Fruit fly (Drosophila melanogaster) whole organism, embryonic: ENCODE data around the gene kay.

ENCODE experiments used
- Adf1 ChIP-seq: fragments of 200-800 bp; sonication (Bioruptor generic); IDR thresholded peaks from 2 replicates; pipeline ENCODE4 v1.3.6; 2022; ENCODE audit warnings: missing biosample characterization, missing genetic modification characterization
- Blimp-1 ChIP-seq: fragments of 200-800 bp; sonication (Bioruptor generic); optimal IDR thresholded peaks from 3 replicates; lab custom pipeline; 2018; ENCODE audit warnings: missing biosample characterization, missing genetic modification characterization, mild to moderate bottlenecking, moderate library complexity, missing genetic modification reagents
- CG10543 ChIP-seq: fragments of 200-800 bp; sonication (Bioruptor generic); optimal IDR thresholded peaks from 3 replicates; lab custom pipeline; 2017; ENCODE audit warnings: missing biosample characterization, mild to moderate bottlenecking, missing genetic modification characterization, moderate library complexity
- CG10565 ChIP-seq: fragments of 200-800 bp; sonication (Bioruptor generic); optimal IDR thresholded peaks from 3 replicates; lab custom pipeline; 2016; ENCODE audit warnings: missing biosample characterization, mild to moderate bottlenecking, missing genetic modification characterization
- CG10654 ChIP-seq: fragments of 200-800 bp; sonication (Bioruptor generic); optimal IDR thresholded peaks from 2 replicates; lab custom pipeline; 2016; ENCODE audit warnings: missing biosample characterization, missing genetic modification characterization
- CG11504 ChIP-seq: fragments of 200-800 bp; sonication (Bioruptor generic); optimal IDR thresholded peaks from 3 replicates; lab custom pipeline; 2019; ENCODE audit warnings: missing biosample characterization, mild to moderate bottlenecking, missing genetic modification characterization, moderate library complexity
- CG1529 ChIP-seq: fragments of 200-800 bp; sonication (Bioruptor generic); optimal IDR thresholded peaks from 3 replicates; lab custom pipeline; 2018; ENCODE audit warnings: missing biosample characterization, missing genetic modification characterization
- CG17612 ChIP-seq: fragments of 200-800 bp; sonication (Bioruptor generic); IDR thresholded peaks from 2 replicates; pipeline ENCODE4 v1.3.6; 2022; ENCODE audit warnings: missing biosample characterization, missing genetic modification characterization
- CG30403 ChIP-seq: fragments of 200-800 bp; sonication (Bioruptor generic); optimal IDR thresholded peaks from 3 replicates; lab custom pipeline; 2016; ENCODE audit warnings: missing biosample characterization, missing genetic modification characterization
- CG31388 ChIP-seq: fragments of 200-800 bp; sonication (Bioruptor generic); optimal IDR thresholded peaks from 2 replicates; lab custom pipeline; 2016; ENCODE audit warnings: missing biosample characterization, missing genetic modification characterization
- CG4404 ChIP-seq: fragments of 200-800 bp; sonication (Bioruptor generic); IDR thresholded peaks from 2 replicates; pipeline ENCODE4 v1.3.6; 2022; ENCODE audit warnings: missing biosample characterization, missing genetic modification characterization
- CG4617 ChIP-seq: fragments of 200-800 bp; sonication (Bioruptor generic); optimal IDR thresholded peaks from 3 replicates; lab custom pipeline; 2016; ENCODE audit warnings: missing biosample characterization, missing genetic modification characterization, borderline replicate concordance
- CG6175 ChIP-seq: fragments of 200-800 bp; sonication (Bioruptor generic); IDR thresholded peaks from 3 replicates; pipeline ENCODE4 v1.3.6; 2022; ENCODE audit warnings: missing biosample characterization, missing genetic modification characterization
- CG8359 ChIP-seq: fragments of 200-800 bp; sonication (Bioruptor generic); optimal IDR thresholded peaks from 2 replicates; lab custom pipeline; 2017; ENCODE audit warnings: missing biosample characterization, mild to moderate bottlenecking, missing genetic modification characterization, borderline replicate concordance
- Dbx ChIP-seq: fragments of 200-800 bp; sonication (Bioruptor generic); IDR thresholded peaks from 3 replicates; pipeline ENCODE4 v1.3.6; 2022; ENCODE audit warnings: missing biosample characterization, missing genetic modification characterization
- HLH4C ChIP-seq: fragments of 200-800 bp; sonication (Bioruptor generic); IDR thresholded peaks from 3 replicates; pipeline ENCODE4 v1.3.6; 2022; ENCODE audit warnings: missing biosample characterization, missing genetic modification characterization; ENCODE audit not compliant: partially characterized antibody
- Hsf ChIP-seq: fragments of 200-800 bp; sonication (Bioruptor generic); optimal IDR thresholded peaks from 3 replicates; lab custom pipeline; 2016; ENCODE audit warnings: missing biosample characterization, missing genetic modification characterization
- Lhr ChIP-seq: fragments of 200-800 bp; sonication (Bioruptor generic); optimal IDR thresholded peaks from 3 replicates; lab custom pipeline; 2017; ENCODE audit warnings: mild to moderate bottlenecking, missing biosample characterization, missing genetic modification reagents, missing genetic modification characterization
- Lpt ChIP-seq: fragments of >200 bp; optimal IDR thresholded peaks from 2 replicates; lab custom pipeline; 2018; ENCODE audit warnings: missing biosample characterization, missing genetic modification characterization
- Med ChIP-seq: fragments of 200-800 bp; sonication (Bioruptor generic); peaks from one replicate; lab custom pipeline; 2016; ENCODE audit warnings: missing biosample characterization, missing genetic modification characterization, mild to moderate bottlenecking, inconsistent platforms, moderate library complexity
- NFAT ChIP-seq: fragments of 200-800 bp; sonication (Bioruptor generic); IDR thresholded peaks from 2 replicates; pipeline ENCODE4 v1.3.6; 2022; ENCODE audit warnings: missing biosample characterization, missing genetic modification characterization
- Opbp ChIP-seq: fragments of 200-800 bp; sonication (Bioruptor generic); IDR thresholded peaks from 3 replicates; pipeline ENCODE4 v1.3.6; 2022; ENCODE audit warnings: missing biosample characterization, missing genetic modification characterization; ENCODE audit not compliant: partially characterized antibody
- PHDP ChIP-seq: fragments of 200-800 bp; sonication (Bioruptor generic); optimal IDR thresholded peaks from 3 replicates; lab custom pipeline; 2018; ENCODE audit warnings: missing biosample characterization, mild to moderate bottlenecking, missing genetic modification characterization, moderate library complexity
- Poxn ChIP-seq: fragments of 200-800 bp; sonication (Bioruptor generic); IDR thresholded peaks from 2 replicates; pipeline ENCODE4 v1.3.6; 2022; ENCODE audit warnings: missing biosample characterization, missing genetic modification characterization
- Sry-β ChIP-seq: fragments of 200-800 bp; sonication (Bioruptor generic); optimal IDR thresholded peaks from 2 replicates; lab custom pipeline; 2018; ENCODE audit warnings: missing biosample characterization, mild to moderate bottlenecking, missing genetic modification characterization, moderate library complexity
- ac ChIP-seq: fragments of 200-800 bp; sonication (Bioruptor generic); optimal IDR thresholded peaks from 3 replicates; lab custom pipeline; 2017; ENCODE audit warnings: missing biosample characterization, mild to moderate bottlenecking, missing genetic modification characterization
- al ChIP-seq: fragments of 200-800 bp; sonication (Bioruptor generic); IDR thresholded peaks from 2 replicates; pipeline ENCODE4 v1.3.6; 2022; ENCODE audit warnings: missing biosample characterization, missing genetic modification characterization
- bab2 ChIP-seq: fragments of 200-800 bp; sonication (Bioruptor generic); optimal IDR thresholded peaks from 2 replicates; lab custom pipeline; 2016; ENCODE audit warnings: missing biosample characterization, missing genetic modification characterization
- bcd ChIP-seq: fragments of 200-800 bp; sonication (Bioruptor generic); optimal IDR thresholded peaks from 2 replicates; lab custom pipeline; 2017; ENCODE audit warnings: missing biosample characterization, mild to moderate bottlenecking, missing genetic modification characterization
- caup ChIP-seq: fragments of 200-800 bp; sonication (Bioruptor generic); optimal IDR thresholded peaks from 3 replicates; lab custom pipeline; 2017; ENCODE audit warnings: missing biosample characterization, mild to moderate bottlenecking, missing genetic modification characterization, moderate library complexity; ENCODE audit not compliant: severe bottlenecking
- disco-r ChIP-seq: fragments of 200-800 bp; sonication (Bioruptor generic); optimal IDR thresholded peaks from 2 replicates; lab custom pipeline; 2016; ENCODE audit warnings: missing biosample characterization, missing genetic modification characterization
- dm ChIP-seq: fragments of 200-800 bp; sonication (Bioruptor generic); optimal IDR thresholded peaks from 3 replicates; lab custom pipeline; 2016; ENCODE audit warnings: missing biosample characterization, missing genetic modification characterization
- en ChIP-seq: fragments of 200-800 bp; sonication (Bioruptor generic); optimal IDR thresholded peaks from 2 replicates; lab custom pipeline; 2016; ENCODE audit warnings: missing biosample characterization, missing genetic modification characterization
- esg ChIP-seq: fragments of 200-800 bp; sonication (Bioruptor generic); conservative IDR thresholded peaks from 2 replicates; pipeline ENCODE4 v1.3.6; 2022; ENCODE audit warnings: missing biosample characterization, missing genetic modification characterization
- jing ChIP-seq: fragments of 200-800 bp; sonication (Bioruptor generic); optimal IDR thresholded peaks from 2 replicates; lab custom pipeline; 2018; ENCODE audit warnings: missing biosample characterization, mild to moderate bottlenecking, missing genetic modification characterization
- lbe ChIP-seq: fragments of 200-800 bp; sonication (Bioruptor generic); optimal IDR thresholded peaks from 2 replicates; lab custom pipeline; 2016; ENCODE audit warnings: missing biosample characterization, mild to moderate bottlenecking, missing genetic modification characterization
- mirr ChIP-seq: fragments of 200-800 bp; sonication (Bioruptor generic); optimal IDR thresholded peaks from 3 replicates; lab custom pipeline; 2018; ENCODE audit warnings: missing biosample characterization, mild to moderate bottlenecking, missing genetic modification characterization
- nau ChIP-seq: fragments of 200-800 bp; sonication (Bioruptor generic); optimal IDR thresholded peaks from 3 replicates; lab custom pipeline; 2017; ENCODE audit warnings: missing biosample characterization, mild to moderate bottlenecking, missing genetic modification characterization, missing genetic modification reagents
- nmo ChIP-seq: fragments of 200-800 bp; sonication (Bioruptor generic); optimal IDR thresholded peaks from 2 replicates; lab custom pipeline; 2018; ENCODE audit warnings: missing biosample characterization, mild to moderate bottlenecking, missing genetic modification characterization, moderate library complexity
- pros ChIP-seq: fragments of 200-800 bp; sonication (Bioruptor generic); optimal IDR thresholded peaks from 3 replicates; lab custom pipeline; 2019; ENCODE audit warnings: missing biosample characterization, mild to moderate bottlenecking, missing genetic modification characterization, moderate library complexity
- sens ChIP-seq: fragments of 200-800 bp; sonication (Bioruptor generic); peaks from one replicate; lab custom pipeline; 2016; ENCODE audit warnings: missing biosample characterization, missing genetic modification characterization
- slbo ChIP-seq: fragments of 200-800 bp; sonication (Bioruptor generic); IDR thresholded peaks from 2 replicates; pipeline ENCODE4 v1.3.6; 2022; ENCODE audit warnings: missing biosample characterization, missing genetic modification characterization
- sqz ChIP-seq: fragments of 200-800 bp; sonication (Bioruptor generic); optimal IDR thresholded peaks from 3 replicates; lab custom pipeline; 2018; ENCODE audit warnings: missing biosample characterization, mild to moderate bottlenecking, missing genetic modification characterization
- sug ChIP-seq: fragments of 200-800 bp; optimal IDR thresholded peaks from 2 replicates; lab custom pipeline; 2019; ENCODE audit warnings: missing biosample characterization, mild to moderate bottlenecking, missing genetic modification characterization, moderate library complexity
- tin ChIP-seq: fragments of 200-800 bp; sonication (Bioruptor generic); optimal IDR thresholded peaks from 3 replicates; lab custom pipeline; 2016; ENCODE audit warnings: missing biosample characterization, missing genetic modification characterization
- tna ChIP-seq: fragments of 200-800 bp; sonication (Bioruptor generic); IDR thresholded peaks from 2 replicates; pipeline ENCODE4 v1.3.6; 2022; ENCODE audit warnings: missing biosample characterization, missing genetic modification characterization; ENCODE audit not compliant: partially characterized antibody
- ttk ChIP-seq: fragments of 200-800 bp; sonication (Bioruptor generic); IDR thresholded peaks from 2 replicates; pipeline ENCODE4 v2.1.2; 2022; ENCODE audit warnings: missing biosample characterization, missing genetic modification characterization
- wek ChIP-seq: fragments of 200-800 bp; sonication (Bioruptor generic); optimal IDR thresholded peaks from 3 replicates; lab custom pipeline; 2018; ENCODE audit warnings: missing biosample characterization, mild to moderate bottlenecking, missing genetic modification characterization, moderate library complexity
- z ChIP-seq: fragments of 200-800 bp; sonication (Bioruptor generic); IDR thresholded peaks from 3 replicates; pipeline ENCODE4 v1.3.6; 2022; ENCODE audit warnings: missing biosample characterization, missing genetic modification characterization

The kay gene

DNA sequence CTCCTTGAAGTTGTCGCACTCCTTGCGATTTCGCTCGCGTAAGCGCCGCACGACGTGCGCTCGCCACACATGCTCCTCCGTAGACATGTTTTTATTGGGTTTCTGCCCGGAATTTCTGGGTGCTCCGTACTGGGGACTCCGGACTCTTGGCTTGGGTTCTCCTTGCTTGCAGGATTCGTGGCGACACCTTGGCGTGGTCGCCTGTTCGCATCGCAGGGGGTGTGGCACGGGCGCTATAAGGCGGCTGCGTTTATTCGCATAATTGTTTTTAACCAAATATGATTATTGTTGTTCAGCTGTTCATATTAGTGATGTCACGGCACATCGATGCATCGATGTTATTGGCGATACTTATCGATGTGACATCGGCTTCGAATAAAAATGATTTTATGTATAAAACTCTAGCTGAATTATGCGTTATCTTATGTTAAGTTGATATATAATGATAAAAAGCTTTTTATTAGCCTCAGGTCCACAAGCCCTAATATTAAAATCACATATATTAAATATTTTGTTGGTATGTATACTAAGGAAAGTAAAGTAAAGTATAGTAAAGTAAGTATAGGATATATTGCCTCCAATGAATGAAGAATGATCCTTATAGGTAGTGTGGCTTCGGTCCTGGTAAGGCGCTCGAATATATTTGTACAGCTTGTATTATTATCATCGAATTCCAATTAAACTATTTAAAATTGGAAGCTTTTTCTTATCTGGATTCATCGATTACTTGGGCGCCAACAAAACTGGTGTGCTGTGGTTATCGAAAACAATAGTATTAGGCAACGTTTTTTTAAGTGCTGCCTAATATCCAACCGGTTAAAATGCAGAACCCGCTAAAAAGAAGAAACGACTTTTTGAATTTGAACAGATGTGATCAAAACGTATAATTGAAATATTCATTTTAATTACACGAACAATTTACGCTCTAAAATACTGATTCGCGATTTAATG is 69.2 kb downstream of the kay start, which contains the start of gene Atg16 (continued):
- TF ChIP-seq CG6175 (GFP tag; lab: Robert Waterston, UW) (peak; percentile 18; the same call in 1 of the 3 replicates), z (GFP tag; lab: Robert Waterston, UW) (no peak), nmo (GFP tag; lab: Kevin White, UChicago) (peak; percentile 7), mirr (no peak), bcd (GFP tag; lab: Kevin White, UChicago) (no peak), tin (GFP tag; lab: Kevin White, UChicago) (no peak), slbo (GFP tag; lab: Robert Waterston, UW) (peak; percentile 46; the same call in 1 of the 2 replicates), disco-r (GFP tag; lab: Kevin White, UChicago) (no peak), dm (GFP tag; lab: Kevin White, UChicago) (no peak), CG30403 (peak; percentile 11), sens (GFP tag; lab: Kevin White, UChicago) (no peak), jing (GFP tag; lab: Kevin White, UChicago) (no peak), Adf1 (no peak), sug (no peak), Blimp-1 (GFP tag; lab: Kevin White, UChicago) (no peak), ttk (no peak), sqz (no peak), nau (no peak), CG8359 (GFP tag; lab: Kevin White, UChicago) (no peak), Hsf (no peak), Poxn (no peak), Lhr (no peak), lbe (GFP tag; lab: Kevin White, UChicago) (peak; percentile 50), CG10565 (no peak), PHDP (tag; lab: Kevin White, UChicago) (no peak), ac (GFP tag; lab: Kevin White, UChicago) (no peak), CG10654 (no peak), CG4404 (GFP tag; lab: Robert Waterston, UW) (no peak), HLH4C (GFP tag; lab: Robert Waterston, UW) (peak; percentile 92), NFAT (GFP tag; lab: Robert Waterston, UW) (no peak), bab2 (GFP tag; lab: Kevin White, UChicago) (no peak), Sry-β (GFP tag; lab: Kevin White, UChicago) (no peak), caup (GFP tag; lab: Kevin White, UChicago) (no peak), CG10543 (GFP tag; lab: Kevin White, UChicago) (no peak), CG11504 (tag; lab: Kevin White, UChicago) (no peak), al (GFP tag; lab: Robert Waterston, UW) (no peak), CG17612 (GFP tag; lab: Robert Waterston, UW) (no peak), tna (peak; percentile 80), Opbp (peak; percentile 95), CG4617 (peak; percentile 39), CG1529 (GFP tag; lab: Kevin White, UChicago) (no peak), pros (GFP tag; lab: Kevin White, UChicago) (no peak), Med (GFP tag; lab: Kevin White, UChicago) (peak; percentile 84), esg (GFP tag; lab: Robert Waterston, UW) (no peak), Lpt (GFP tag; lab: Kevin White, UChicago) (no peak), wek (GFP tag; lab: Kevin White, UChicago) (no peak), Dbx (no peak), en (GFP tag; lab: Kevin White, UChicago) (no peak), CG31388 (GFP tag; lab: Kevin White, UChicago) (no peak)
